Worm (Caenorhabditis elegans) whole organism, early embryonic: ENCODE measurements around the gene K03B8.11.

ENCODE experiments used
- B0310.2 ChIP-seq: sonication (generic microtip); optimal IDR thresholded peaks from 2 replicates; lab custom pipeline; 2016; ENCODE audit warnings: mild to moderate bottlenecking, missing genetic modification characterization, missing compliant biosample characterization
- F13C5.2 ChIP-seq: sonication (generic microtip); optimal IDR thresholded peaks from 2 replicates; lab custom pipeline; 2017; ENCODE audit warnings: mild to moderate bottlenecking, missing genetic modification characterization, inconsistent platforms, missing compliant biosample characterization
- aly-1 ChIP-seq: sonication (generic microtip); optimal IDR thresholded peaks from 2 replicates; lab custom pipeline; 2016; ENCODE audit warnings: missing genetic modification characterization, missing compliant biosample characterization
- ama-1 ChIP-seq: fragments of 150-350 bp; optimal IDR thresholded peaks from 2 replicates; lab custom pipeline; 2014
- ceh-13 ChIP-seq: fragments of 200-800 bp; sonication (Bioruptor generic); optimal IDR thresholded peaks from 2 replicates; lab custom pipeline; 2018; ENCODE audit warnings: mild to moderate bottlenecking, missing genetic modification characterization, missing compliant biosample characterization
- ceh-36 ChIP-seq: sonication (generic microtip); optimal IDR thresholded peaks from 2 replicates; lab custom pipeline; 2016; ENCODE audit warnings: missing genetic modification characterization, inconsistent platforms, missing compliant biosample characterization
- ets-7 ChIP-seq: sonication (generic microtip); optimal IDR thresholded peaks from 2 replicates; lab custom pipeline; 2016; ENCODE audit warnings: missing genotype, missing genetic modification characterization, missing compliant biosample characterization
- flt-1 ChIP-seq: fragments of 200-800 bp; sonication (Bioruptor generic); IDR thresholded peaks from 2 replicates; pipeline ENCODE4 v1.3.6; 2022; ENCODE audit warnings: missing genetic modification characterization, missing compliant biosample characterization
- hmbx-1 ChIP-seq: sonication (generic microtip); optimal IDR thresholded peaks from 2 replicates; lab custom pipeline; 2016; ENCODE audit warnings: mild to moderate bottlenecking, missing genetic modification characterization, missing compliant biosample characterization
- hmg-4 ChIP-seq: fragments of 200-800 bp; sonication (Bioruptor generic); optimal IDR thresholded peaks from 2 replicates; lab custom pipeline; 2018; ENCODE audit warnings: mild to moderate bottlenecking, missing genetic modification characterization, missing compliant biosample characterization
- hnd-1 ChIP-seq: sonication (generic microtip); optimal IDR thresholded peaks from 2 replicates; lab custom pipeline; 2016; ENCODE audit warnings: missing genetic modification characterization, missing compliant biosample characterization
- pes-1 ChIP-seq: fragments of 200-800 bp; sonication (Bioruptor generic); IDR thresholded peaks from 2 replicates; pipeline ENCODE4 v1.3.6; 2022; ENCODE audit warnings: missing genetic modification reagents, missing genetic modification characterization, missing compliant biosample characterization
- scrt-1 ChIP-seq: fragments of 200-800 bp; sonication (Bioruptor generic); IDR thresholded peaks from 2 replicates; pipeline ENCODE4 v1.3.6; 2022; ENCODE audit warnings: missing genetic modification characterization, missing compliant biosample characterization
- sea-1 ChIP-seq: fragments of 200-800 bp; sonication (Bioruptor generic); conservative IDR thresholded peaks from 2 replicates; pipeline ENCODE4 v1.3.6; 2022; ENCODE audit warnings: missing genetic modification characterization, missing compliant biosample characterization
- tbx-11 ChIP-seq: fragments of 200-800 bp; sonication (Bioruptor generic); IDR thresholded peaks from 2 replicates; pipeline ENCODE4 v1.3.6; 2022; ENCODE audit warnings: missing genetic modification characterization, missing compliant biosample characterization
- tbx-37 ChIP-seq: fragments of 200-800 bp; sonication (Bioruptor generic); conservative IDR thresholded peaks from 2 replicates; pipeline ENCODE4 v1.3.6; 2022; ENCODE audit warnings: missing genetic modification reagents, missing genetic modification characterization, missing compliant biosample characterization
- tra-4 ChIP-seq: sonication (generic microtip); optimal IDR thresholded peaks from 2 replicates; lab custom pipeline; 2017; ENCODE audit warnings: missing genetic modification characterization, missing compliant biosample characterization

K03B8.11 gene

ce11 chrV:11424565-11424964, 34.3 kb upstream of the K03B8.11 start, which contains the start of gene T26H10.2:
TSS of gene T26H10.2 (minus strand) at chrV:11424665.
- TF ChIP-seq tra-4 (no peak), F13C5.2 (tag; lab: Kevin White, UChicago) (no peak), pes-1 (GFP tag; lab: Robert Waterston, UW) (no peak), tbx-11 (GFP tag; lab: Robert Waterston, UW) (no peak), ama-1 (lab: Kevin White, UChicago) (no peak), tbx-37 (GFP tag; lab: Robert Waterston, UW) (no peak), hmg-4 (GFP tag; lab: Kevin White, UChicago) (no peak), B0310.2 (no peak), flt-1 (GFP tag; lab: Robert Waterston, UW) (no peak), ceh-13 (GFP tag; lab: Kevin White, UChicago) (no peak), aly-1 (tag; lab: Kevin White, UChicago) (no peak), sea-1 (no peak), hnd-1 (no peak), scrt-1 (GFP tag; lab: Robert Waterston, UW) (no peak), ets-7 (tag; lab: Kevin White, UChicago) (no peak), hmbx-1 (tag; lab: Kevin White, UChicago) (no peak), ceh-36 (no peak)

- no peak for TF ChIP-seq ceh-36
- TF ChIP-seq hnd-1 = no peak
- TF ChIP-seq flt-1 (GFP tag; lab: Robert Waterston, UW) = no peak
- no peak for TF ChIP-seq ama-1 (lab: Kevin White, UChicago)
- no peak for TF ChIP-seq aly-1 (tag; lab: Kevin White, UChicago)
- no peak for TF ChIP-seq ceh-13 (GFP tag; lab: Kevin White, UChicago)
Measured at ce11 chrV:11421605-11422004, 31.3 kb upstream of the K03B8.11 start, which contains the start of gene des-2. TSS of gene des-2 (minus strand) at chrV:11421705.

- no peak for TF ChIP-seq scrt-1 (GFP tag; lab: Robert Waterston, UW)
- no peak for TF ChIP-seq hnd-1
- no peak for TF ChIP-seq aly-1 (tag; lab: Kevin White, UChicago)
Measured at ce11 chrV:11415059-11415458, 24.8 kb upstream of the K03B8.11 start, which contains the start of gene deg-3. TSS of gene deg-3 (minus strand) at chrV:11415159.

- TF ChIP-seq sea-1 (no peak), hmg-4 (GFP tag; lab: Kevin White, UChicago) (no peak), ama-1 (lab: Kevin White, UChicago) (no peak), scrt-1 (GFP tag; lab: Robert Waterston, UW) (no peak), aly-1 (tag; lab: Kevin White, UChicago) (no peak), tbx-11 (GFP tag; lab: Robert Waterston, UW) (no peak), ceh-36 (no peak), hnd-1 (no peak)
Measured at ce11 chrV:11412125-11412524, 21.8 kb upstream of the K03B8.11 start.

ce11 chrV:11410902-11411561, 20.7 kb upstream of the K03B8.11 start, which contains the start of the genes K03B8.8 and grl-3:
TSS of gene K03B8.8 (minus strand) at chrV:11411002.
TSS of gene grl-3 (plus strand) at chrV:11411511.
- no peak for TF ChIP-seq ama-1 (lab: Kevin White, UChicago)
- TF ChIP-seq tra-4 = no peak

ce11 chrV:11407251-11407650, 17.0 kb upstream of the K03B8.11 start, which contains the start of gene K03B8.6:
TSS of gene K03B8.6 (plus strand) at chrV:11407584.
- TF ChIP-seq scrt-1 (GFP tag; lab: Robert Waterston, UW) = no peak
- TF ChIP-seq ama-1 (lab: Kevin White, UChicago) = no peak
- TF ChIP-seq tbx-37 (GFP tag; lab: Robert Waterston, UW) = no peak
- TF ChIP-seq ceh-13 (GFP tag; lab: Kevin White, UChicago) = no peak
- TF ChIP-seq ets-7 (tag; lab: Kevin White, UChicago) = no peak
- no peak for TF ChIP-seq pes-1 (GFP tag; lab: Robert Waterston, UW)
- no peak for TF ChIP-seq tra-4
- no peak for TF ChIP-seq tbx-11 (GFP tag; lab: Robert Waterston, UW)
- TF ChIP-seq ceh-36 = no peak
- TF ChIP-seq F13C5.2 (tag; lab: Kevin White, UChicago) = no peak
- TF ChIP-seq hnd-1 = no peak
- no peak for TF ChIP-seq sea-1
- TF ChIP-seq hmg-4 (GFP tag; lab: Kevin White, UChicago) = no peak
- no peak for TF ChIP-seq B0310.2
- no peak for TF ChIP-seq hmbx-1 (tag; lab: Kevin White, UChicago)
- TF ChIP-seq flt-1 (GFP tag; lab: Robert Waterston, UW) = no peak
- TF ChIP-seq aly-1 (tag; lab: Kevin White, UChicago) = no peak

- no peak for TF ChIP-seq hmbx-1 (tag; lab: Kevin White, UChicago)
- no peak for TF ChIP-seq aly-1 (tag; lab: Kevin White, UChicago)
- no peak for TF ChIP-seq tbx-11 (GFP tag; lab: Robert Waterston, UW)
- no peak for TF ChIP-seq hnd-1
- no peak for TF ChIP-seq B0310.2
Measured at ce11 chrV:11403702-11404101, 13.4 kb upstream of the K03B8.11 start.

ce11 chrV:11403059-11403458, 12.8 kb upstream of the K03B8.11 start:
- no peak for TF ChIP-seq scrt-1 (GFP tag; lab: Robert Waterston, UW)
- no peak for TF ChIP-seq ceh-36
- no peak for TF ChIP-seq flt-1 (GFP tag; lab: Robert Waterston, UW)
- no peak for TF ChIP-seq sea-1
- no peak for TF ChIP-seq F13C5.2 (tag; lab: Kevin White, UChicago)
